Fruit fly (Drosophila melanogaster) ovary, adult (tissue): ENCODE results near the gene CG42272.

Source experiments
- CG17801 ChIP-seq: fragments of 200-800 bp; optimal IDR thresholded peaks from 2 replicates; lab custom pipeline; 2019; ENCODE audit warnings: missing biosample characterization, mild to moderate bottlenecking, missing genetic modification characterization, moderate library complexity; ENCODE audit not compliant: partially characterized antibody

CG42272 gene

dm6 chr3L:5788823-5789222 is 14.0 kb upstream of the CG42272 start:
- TF ChIP-seq CG17801 = no peak

dm6 chr3L:5789663-5790062 is 13.2 kb upstream of the CG42272 start:
- TF ChIP-seq CG17801 = peak; percentile 32

- no peak for TF ChIP-seq CG17801
These were observed 8.9 kb upstream of the CG42272 start, which contains the start of gene Bre1 for dm6 chr3L:5793967-5794366. TSS of gene Bre1 (minus strand) at chr3L:5794192.

- TF ChIP-seq CG17801 = no peak
These were observed 6.3 kb upstream of the CG42272 start, which contains the start of gene Tektin-C for dm6 chr3L:5796493-5796998. TSS of gene Tektin-C (minus strand) at chr3L:5796543.

- TF ChIP-seq CG17801 = no peak
These were observed 5.6 kb upstream of the CG42272 start for dm6 chr3L:5797274-5797673.

- no peak for TF ChIP-seq CG17801
These were observed 736 bp upstream of the CG42272 start for dm6 chr3L:5802063-5802531.

dm6 chr3L:5807370-5808100 is 4.7 kb downstream of the CG42272 start:
- TF ChIP-seq CG17801 = no peak

dm6 chr3L:5808101-5808433 is 5.2 kb downstream of the CG42272 start:
- TF ChIP-seq CG17801 = no peak

dm6 chr3L:5808540-5809200 is 5.8 kb downstream of the CG42272 start:
- no peak for TF ChIP-seq CG17801

dm6 chr3L:5809201-5809584 is 6.4 kb downstream of the CG42272 start:
- no peak for TF ChIP-seq CG17801

- no peak for TF ChIP-seq CG17801
These were observed 6.9 kb downstream of the CG42272 start for dm6 chr3L:5809642-5810279.

dm6 chr3L:5810633-5811341 is 8.0 kb downstream of the CG42272 start, which contains the start of the genes S6k and kri:
TSS of gene S6k (minus strand) at chr3L:5810931.
TSS of gene kri (plus strand) at chr3L:5810973.
- TF ChIP-seq CG17801 = peak; percentile 67

dm6 chr3L:5813016-5813415 is 10.2 kb downstream of the CG42272 start, which contains the start of gene mad2:
TSS of gene mad2 (minus strand) at chr3L:5813093.
- no peak for TF ChIP-seq CG17801

dm6 chr3L:5817177-5817576 is 14.3 kb downstream of the CG42272 start:
- no peak for TF ChIP-seq CG17801

dm6 chr3L:5819310-5819709 is 16.5 kb downstream of the CG42272 start:
- TF ChIP-seq CG17801 = no peak

- TF ChIP-seq CG17801 = no peak
These were observed 17.2 kb downstream of the CG42272 start for dm6 chr3L:5820039-5820438.

dm6 chr3L:5820793-5821192 is 18.0 kb downstream of the CG42272 start:
- no peak for TF ChIP-seq CG17801
